Fruit fly (Drosophila melanogaster): ENCODE data around the gene OtopLa.

dm6 chrX:5649998-5650397 is 1.7 kb upstream of the OtopLa start:
- TF ChIP-seq Jra (GFP tag; optimal IDR thresholded peaks at IDR 0.05) = no peak
- TF ChIP-seq br (GFP tag; optimal IDR thresholded peaks at IDR 0.05) = no peak
- no peak for TF ChIP-seq N (GFP tag; optimal IDR thresholded peaks at IDR 0.05)
- TF ChIP-seq Abd-B (GFP tag; optimal IDR thresholded peaks at IDR 0.05) = no peak
- no peak for TF ChIP-seq pan (optimal IDR thresholded peaks at IDR 0.05)
- TF ChIP-seq ey (GFP tag; optimal IDR thresholded peaks at IDR 0.05) = no peak
- TF ChIP-seq jim (GFP tag; optimal IDR thresholded peaks at IDR 0.05) = no peak
- no peak for TF ChIP-seq brk (GFP tag; optimal IDR thresholded peaks at IDR 0.05)
- no peak for TF ChIP-seq Myc (optimal IDR thresholded peaks at IDR 0.05)
- no peak for TF ChIP-seq Dif (GFP tag; optimal IDR thresholded peaks at IDR 0.05; ENCODE audit: partially characterized antibody)
- no peak for TF ChIP-seq dmrt93B (GFP tag; optimal IDR thresholded peaks at IDR 0.05)

All from whole organism, wandering third instar larva.